Fruit fly (Drosophila melanogaster): ENCODE data around the gene CG5455.

CG5455 gene

dm6 chr3R:26462173-26462959 lies 1.0 kb downstream of the CG5455 start (continued):
- TF ChIP-seq sens (GFP tag), result peak; percentile 10
- no peak for TF ChIP-seq CG5245 (GFP tag; optimal IDR thresholded peaks at IDR 0.05)
- TF ChIP-seq CG11504 (tag; optimal IDR thresholded peaks at IDR 0.05), result peak; percentile 67
- TF ChIP-seq HHEX (GFP tag; optimal IDR thresholded peaks at IDR 0.05), result peak; percentile 35
- 0 out of 2 replicates have a peak, but pooled peaks have one; percentile 30 for TF ChIP-seq CG11247 (GFP tag; IDR thresholded peaks at IDR 0.05)
- peak; percentile 22; the same call in 2 of the 3 replicates for TF ChIP-seq tgo (GFP tag; IDR thresholded peaks at IDR 0.05)
- peak; percentile 39 for TF ChIP-seq CG15269 (tag; optimal IDR thresholded peaks at IDR 0.05)
- no peak for TF ChIP-seq CG1233 (GFP tag; optimal IDR thresholded peaks at IDR 0.05)
- TF ChIP-seq CG9932 (GFP tag; IDR thresholded peaks at IDR 0.05), result 0 out of 2 replicates have a peak, but pooled peaks have one; percentile 45
- TF ChIP-seq CG12391 (tag; optimal IDR thresholded peaks at IDR 0.05), result no peak
- TF ChIP-seq CG18476 (GFP tag; optimal IDR thresholded peaks at IDR 0.05), result no peak
- TF ChIP-seq ATbp (GFP tag; optimal IDR thresholded peaks at IDR 0.05), result no peak
- peak; percentile 62 for TF ChIP-seq gem (tag; optimal IDR thresholded peaks at IDR 0.05)
- peak; percentile 51 for TF ChIP-seq CG14441 (GFP tag; IDR thresholded peaks at IDR 0.05)
- TF ChIP-seq vfl (GFP tag; optimal IDR thresholded peaks at IDR 0.05), result no peak
- peak; percentile 3 for TF ChIP-seq oc (tag; optimal IDR thresholded peaks at IDR 0.05)
- no peak for TF ChIP-seq CG33213 (GFP tag; optimal IDR thresholded peaks at IDR 0.05)
- no peak for TF ChIP-seq ewg (GFP tag; optimal IDR thresholded peaks at IDR 0.05)
- TF ChIP-seq CG31441 (GFP tag; IDR thresholded peaks at IDR 0.05), result peak; percentile 51; the same call in 1 of the 2 replicates
- peak; percentile 81 for TF ChIP-seq klu (GFP tag; IDR thresholded peaks at IDR 0.05)
- peak; percentile 39 for TF ChIP-seq lab (GFP tag; optimal IDR thresholded peaks at IDR 0.05)
- TF ChIP-seq CG14014 (GFP tag; IDR thresholded peaks at IDR 0.05), result no peak
- TF ChIP-seq tx (GFP tag; optimal IDR thresholded peaks at IDR 0.05), result peak; percentile 13
- TF ChIP-seq Meics (GFP tag; optimal IDR thresholded peaks at IDR 0.05), result peak; percentile 53
- no peak for TF ChIP-seq Ravus (GFP tag; IDR thresholded peaks at IDR 0.05)
- TF ChIP-seq CG7987 (GFP tag; optimal IDR thresholded peaks at IDR 0.05), result no peak
- TF ChIP-seq Blimp-1 (GFP tag; optimal IDR thresholded peaks at IDR 0.05), result peak; percentile 79
- peak; percentile 33 for TF ChIP-seq Fer3 (tag; optimal IDR thresholded peaks at IDR 0.05)
- TF ChIP-seq CG11695 (GFP tag; IDR thresholded peaks at IDR 0.05), result peak; percentile 49; the same call in 1 of the 3 replicates
- no peak for TF ChIP-seq CG10431 (GFP tag; optimal IDR thresholded peaks at IDR 0.05)
- TF ChIP-seq Ada2b (GFP tag; IDR thresholded peaks at IDR 0.05), result 0 out of 2 replicates have a peak, but pooled peaks have one; percentile 15

dm6 chr3R:26463146-26463545 lies 1.8 kb downstream of the CG5455 start:
- TF ChIP-seq chinmo (GFP tag; IDR thresholded peaks at IDR 0.05; ENCODE audit: partially characterized antibody) (0 out of 4 replicates have a peak, but pooled peaks have one; percentile 51), Pdp1 (GFP tag; optimal IDR thresholded peaks at IDR 0.05) (peak in 1 of 2 experiments; percentile 13), sens (GFP tag) (peak; percentile 10), tin (GFP tag; optimal IDR thresholded peaks at IDR 0.05) (no peak), ftz-f1 (GFP tag; optimal IDR thresholded peaks at IDR 0.05) (peak; percentile 57), tna (GFP tag; IDR thresholded peaks at IDR 0.05; ENCODE audit: partially characterized antibody) (no peak), CG11696 (GFP tag; IDR thresholded peaks at IDR 0.05) (no peak), Bgb (GFP tag; IDR thresholded peaks at IDR 0.05; ENCODE audit: partially characterized antibody) (0 out of 2 replicates have a peak, but pooled peaks have one; percentile 10), Hr78 (GFP tag; optimal IDR thresholded peaks at IDR 0.05) (peak in 1 of 2 experiments; percentile 27), vvl (GFP tag; IDR thresholded peaks at IDR 0.05) (peak; percentile 71), Med (GFP tag) (peak; percentile 47)
